Worm (Caenorhabditis elegans) whole organism, late embryonic: ENCODE measurements around the gene nlp-78.

ENCODE experiments used
- T23F11.4 ChIP-seq: fragments of 200-800 bp; sonication (Bioruptor generic); optimal IDR thresholded peaks from 2 replicates; lab custom pipeline; 2018; ENCODE audit warnings: mild to moderate bottlenecking, missing genetic modification characterization, missing compliant biosample characterization
- ama-1 ChIP-seq: fragments of 150-350 bp; optimal IDR thresholded peaks from 2 replicates; lab custom pipeline; 2014
- ceh-19 ChIP-seq: fragments of 200-800 bp; sonication (Bioruptor generic); optimal IDR thresholded peaks from 2 replicates; lab custom pipeline; 2018; ENCODE audit warnings: mild to moderate bottlenecking, missing genetic modification characterization, missing compliant biosample characterization
- ceh-31 ChIP-seq: sonication (generic microtip); optimal IDR thresholded peaks from 2 replicates; lab custom pipeline; 2016; ENCODE audit warnings: missing genetic modification characterization, missing compliant biosample characterization
- ceh-9 ChIP-seq: sonication (generic microtip); optimal IDR thresholded peaks from 2 replicates; lab custom pipeline; 2016; ENCODE audit warnings: mild to moderate bottlenecking, missing genetic modification characterization, inconsistent platforms, missing compliant biosample characterization
- dmd-4 ChIP-seq: sonication (generic microtip); optimal IDR thresholded peaks from 2 replicates; lab custom pipeline; 2016; ENCODE audit warnings: borderline replicate concordance, missing genetic modification characterization, missing compliant biosample characterization
- ets-4 ChIP-seq: sonication (generic microtip); optimal IDR thresholded peaks from 2 replicates; lab custom pipeline; 2016; ENCODE audit warnings: missing genetic modification characterization, missing compliant biosample characterization
- fkh-10 ChIP-seq: fragments of 150-350 bp; optimal IDR thresholded peaks from 2 replicates; lab custom pipeline; 2014; ENCODE audit warnings: missing biosample characterization, missing genetic modification reagents, missing genetic modification characterization
- pha-4 ChIP-seq: fragments of 150-350 bp; optimal IDR thresholded peaks from 2 replicates; lab custom pipeline; 2018; ENCODE audit warnings: missing biosample characterization, missing genetic modification reagents, missing genetic modification characterization
- pqm-1 ChIP-seq: sonication (generic microtip); optimal IDR thresholded peaks from 2 replicates; lab custom pipeline; 2016; ENCODE audit warnings: missing genetic modification characterization, missing compliant biosample characterization
- unc-3 ChIP-seq, 2 experiments: fragments of 200-800 bp in 1 of 2; sonication (Bioruptor generic) in 1 of 2; sonication (generic microtip) in 1 of 2; conservative IDR thresholded peaks in 1 of 2; optimal IDR thresholded peaks in 1 of 2; 2 replicates each; pipeline versions ENCODE4 v1.3.6 to Lab custom; 2016 to 2022; ENCODE audit warnings: missing compliant biosample characterization in 2 of 2, missing genetic modification characterization in 2 of 2, missing genetic modification reagents in 1 of 2

DNA sequence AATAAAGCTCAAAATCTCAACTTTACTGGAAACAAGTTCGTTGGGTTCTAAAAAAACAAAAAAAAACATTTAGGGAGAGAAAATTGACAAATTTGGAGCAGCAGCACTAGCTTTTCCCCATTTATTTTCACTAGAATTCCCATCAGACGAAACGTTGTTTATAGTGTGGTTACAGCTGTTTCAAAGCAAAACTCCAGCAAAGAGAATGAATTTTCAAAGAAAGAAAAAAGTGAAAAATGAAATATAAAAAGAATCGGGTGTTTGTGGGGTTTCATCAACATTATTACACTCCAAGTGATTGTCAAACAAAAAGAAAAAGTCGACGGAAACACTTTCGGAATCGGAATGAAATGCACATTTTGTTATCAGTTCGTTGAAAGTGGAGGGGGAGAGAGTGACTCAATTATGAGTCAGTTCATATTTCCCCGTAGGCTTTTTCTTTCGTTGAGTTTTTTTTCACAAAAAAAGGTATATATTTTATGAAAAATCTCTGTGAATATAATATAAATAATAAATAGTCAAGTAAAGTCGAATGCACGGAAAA lies 41.7 kb upstream of the nlp-78 start:
- TF ChIP-seq T23F11.4 (GFP tag; lab: Kevin White, UChicago): no peak
- no peak for TF ChIP-seq ama-1 (lab: Kevin White, UChicago)
- no peak for TF ChIP-seq unc-3 (GFP tag; conservative IDR thresholded peaks at IDR 0.05; lab: Robert Waterston, UW)
- no peak for TF ChIP-seq unc-3 (tag; optimal IDR thresholded peaks at IDR 0.05; lab: Kevin White, UChicago)
- no peak for TF ChIP-seq ceh-31
- no peak for TF ChIP-seq ceh-19 (GFP tag; lab: Kevin White, UChicago)
- no peak for TF ChIP-seq pha-4 (tag; lab: Kevin White, UChicago)
- TF ChIP-seq dmd-4 (tag; lab: Kevin White, UChicago): no peak
- no peak for TF ChIP-seq ets-4 (tag; lab: Kevin White, UChicago)
- no peak for TF ChIP-seq fkh-10 (GFP tag; lab: Kevin White, UChicago)
- no peak for TF ChIP-seq pqm-1 (tag; lab: Kevin White, UChicago)
- TF ChIP-seq ceh-9 (tag; lab: Kevin White, UChicago): no peak
